Worm (Caenorhabditis elegans) whole organism, early embryonic: ENCODE measurements around the gene B0410.1.
"Not testable (repeated sequence)": the region's sequence is repeated elsewhere in the genome, so short reads cannot be mapped to it uniquely, and the experiment has no call there.

Experiments used
- B0310.2 ChIP-seq: sonication (generic microtip); optimal IDR thresholded peaks from 2 replicates; lab custom pipeline; 2016; ENCODE audit warnings: mild to moderate bottlenecking, missing genetic modification characterization, missing compliant biosample characterization
- F13C5.2 ChIP-seq: sonication (generic microtip); optimal IDR thresholded peaks from 2 replicates; lab custom pipeline; 2017; ENCODE audit warnings: mild to moderate bottlenecking, missing genetic modification characterization, inconsistent platforms, missing compliant biosample characterization
- aly-1 ChIP-seq: sonication (generic microtip); optimal IDR thresholded peaks from 2 replicates; lab custom pipeline; 2016; ENCODE audit warnings: missing genetic modification characterization, missing compliant biosample characterization
- ama-1 ChIP-seq: fragments of 150-350 bp; optimal IDR thresholded peaks from 2 replicates; lab custom pipeline; 2014
- ceh-13 ChIP-seq: fragments of 200-800 bp; sonication (Bioruptor generic); optimal IDR thresholded peaks from 2 replicates; lab custom pipeline; 2018; ENCODE audit warnings: mild to moderate bottlenecking, missing genetic modification characterization, missing compliant biosample characterization
- ceh-36 ChIP-seq: sonication (generic microtip); optimal IDR thresholded peaks from 2 replicates; lab custom pipeline; 2016; ENCODE audit warnings: missing genetic modification characterization, inconsistent platforms, missing compliant biosample characterization
- ets-7 ChIP-seq: sonication (generic microtip); optimal IDR thresholded peaks from 2 replicates; lab custom pipeline; 2016; ENCODE audit warnings: missing genotype, missing genetic modification characterization, missing compliant biosample characterization
- flt-1 ChIP-seq: fragments of 200-800 bp; sonication (Bioruptor generic); IDR thresholded peaks from 2 replicates; pipeline ENCODE4 v1.3.6; 2022; ENCODE audit warnings: missing genetic modification characterization, missing compliant biosample characterization
- hmbx-1 ChIP-seq: sonication (generic microtip); optimal IDR thresholded peaks from 2 replicates; lab custom pipeline; 2016; ENCODE audit warnings: mild to moderate bottlenecking, missing genetic modification characterization, missing compliant biosample characterization
- hmg-4 ChIP-seq: fragments of 200-800 bp; sonication (Bioruptor generic); optimal IDR thresholded peaks from 2 replicates; lab custom pipeline; 2018; ENCODE audit warnings: mild to moderate bottlenecking, missing genetic modification characterization, missing compliant biosample characterization
- hnd-1 ChIP-seq: sonication (generic microtip); optimal IDR thresholded peaks from 2 replicates; lab custom pipeline; 2016; ENCODE audit warnings: missing genetic modification characterization, missing compliant biosample characterization
- pes-1 ChIP-seq: fragments of 200-800 bp; sonication (Bioruptor generic); IDR thresholded peaks from 2 replicates; pipeline ENCODE4 v1.3.6; 2022; ENCODE audit warnings: missing genetic modification reagents, missing genetic modification characterization, missing compliant biosample characterization
- scrt-1 ChIP-seq: fragments of 200-800 bp; sonication (Bioruptor generic); IDR thresholded peaks from 2 replicates; pipeline ENCODE4 v1.3.6; 2022; ENCODE audit warnings: missing genetic modification characterization, missing compliant biosample characterization
- sea-1 ChIP-seq: fragments of 200-800 bp; sonication (Bioruptor generic); conservative IDR thresholded peaks from 2 replicates; pipeline ENCODE4 v1.3.6; 2022; ENCODE audit warnings: missing genetic modification characterization, missing compliant biosample characterization
- tbx-11 ChIP-seq: fragments of 200-800 bp; sonication (Bioruptor generic); IDR thresholded peaks from 2 replicates; pipeline ENCODE4 v1.3.6; 2022; ENCODE audit warnings: missing genetic modification characterization, missing compliant biosample characterization
- tbx-37 ChIP-seq: fragments of 200-800 bp; sonication (Bioruptor generic); conservative IDR thresholded peaks from 2 replicates; pipeline ENCODE4 v1.3.6; 2022; ENCODE audit warnings: missing genetic modification reagents, missing genetic modification characterization, missing compliant biosample characterization
- tra-4 ChIP-seq: sonication (generic microtip); optimal IDR thresholded peaks from 2 replicates; lab custom pipeline; 2017; ENCODE audit warnings: missing genetic modification characterization, missing compliant biosample characterization

The B0410.1 gene

ce11 chrX:2894273-2894672 lies at the start of gene B0410.1:
Gene B0410.1, plus strand, starts transcription at chrX:2894573.
- TF ChIP-seq aly-1 (tag; lab: Kevin White, UChicago); tbx-37 (GFP tag; lab: Robert Waterston, UW); ama-1 (lab: Kevin White, UChicago): not testable (repeated sequence)

DNA sequence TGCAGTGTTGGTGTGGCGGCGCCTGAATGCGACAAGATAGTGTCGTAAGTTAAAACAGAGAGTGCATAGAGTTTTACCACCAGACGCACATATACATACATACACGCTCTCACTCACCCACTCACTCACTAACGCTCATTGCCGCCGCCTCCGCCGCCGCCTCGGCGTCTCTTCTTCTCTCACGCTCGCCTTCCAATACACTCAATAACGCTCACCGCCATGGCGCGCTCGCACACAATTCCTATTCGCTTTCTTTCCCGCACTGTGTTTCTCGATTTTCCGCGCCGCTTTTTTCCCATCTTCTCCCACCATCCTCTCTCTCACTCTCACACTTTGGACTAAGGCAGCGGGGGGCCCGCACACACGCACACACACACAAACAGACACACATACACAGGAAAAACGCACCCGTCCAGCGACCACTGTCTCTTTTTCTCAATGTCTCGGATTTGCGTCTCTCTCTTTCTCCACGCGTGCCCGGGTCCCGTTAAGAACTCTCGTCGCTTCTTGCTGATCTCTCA lies 41.9 kb upstream of the B0410.1 start, which contains the start of gene kin-29:
TSS of gene kin-29 (minus strand) at position 51 of the 521 bp plus-strand sequence.
- no peak for TF ChIP-seq sea-1 (GFP tag; lab: Robert Waterston, UW)
- TF ChIP-seq F13C5.2 (tag; lab: Kevin White, UChicago): peak; percentile 82
- TF ChIP-seq ceh-36 (tag; lab: Kevin White, UChicago): no peak
- peak; percentile 85 for TF ChIP-seq aly-1 (tag; lab: Kevin White, UChicago)
- TF ChIP-seq hnd-1: peak; percentile 12
- TF ChIP-seq tra-4 (tag; lab: Kevin White, UChicago): peak; percentile 50
- TF ChIP-seq scrt-1 (GFP tag; lab: Robert Waterston, UW): peak; percentile 38; the same call in 1 of the 2 replicates
- no peak for TF ChIP-seq tbx-37 (GFP tag; lab: Robert Waterston, UW)
- TF ChIP-seq flt-1: peak; percentile 3; the same call in 1 of the 2 replicates
- TF ChIP-seq hmg-4 (GFP tag; lab: Kevin White, UChicago): peak; percentile 94
- TF ChIP-seq hmbx-1: no peak
- TF ChIP-seq ama-1 (lab: Kevin White, UChicago): no peak

DNA sequence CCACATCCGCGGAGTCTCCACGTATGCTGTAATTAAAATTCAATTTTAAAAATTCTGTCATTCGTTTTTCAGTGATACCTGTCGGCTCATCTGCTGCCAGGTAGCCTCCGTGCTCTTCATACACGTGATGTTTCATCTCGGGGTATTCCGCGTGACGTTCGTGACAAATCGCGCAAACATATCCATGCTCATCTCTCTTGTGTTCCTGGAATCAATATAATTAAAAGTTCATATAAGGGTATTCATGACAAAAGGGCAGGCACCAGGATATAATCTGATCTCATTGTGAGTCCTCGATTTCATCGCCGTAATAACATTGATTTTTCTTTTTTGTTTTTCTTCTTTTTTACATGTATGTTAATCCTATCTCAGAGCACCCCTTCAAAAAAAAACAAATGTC lies 40.4 kb upstream of the B0410.1 start:
- TF ChIP-seq sea-1 (GFP tag; lab: Robert Waterston, UW) (no peak), pes-1 (GFP tag; lab: Robert Waterston, UW) (no peak), ceh-36 (tag; lab: Kevin White, UChicago) (no peak), B0310.2 (tag; lab: Kevin White, UChicago) (no peak), tbx-37 (GFP tag; lab: Robert Waterston, UW) (no peak)

DNA sequence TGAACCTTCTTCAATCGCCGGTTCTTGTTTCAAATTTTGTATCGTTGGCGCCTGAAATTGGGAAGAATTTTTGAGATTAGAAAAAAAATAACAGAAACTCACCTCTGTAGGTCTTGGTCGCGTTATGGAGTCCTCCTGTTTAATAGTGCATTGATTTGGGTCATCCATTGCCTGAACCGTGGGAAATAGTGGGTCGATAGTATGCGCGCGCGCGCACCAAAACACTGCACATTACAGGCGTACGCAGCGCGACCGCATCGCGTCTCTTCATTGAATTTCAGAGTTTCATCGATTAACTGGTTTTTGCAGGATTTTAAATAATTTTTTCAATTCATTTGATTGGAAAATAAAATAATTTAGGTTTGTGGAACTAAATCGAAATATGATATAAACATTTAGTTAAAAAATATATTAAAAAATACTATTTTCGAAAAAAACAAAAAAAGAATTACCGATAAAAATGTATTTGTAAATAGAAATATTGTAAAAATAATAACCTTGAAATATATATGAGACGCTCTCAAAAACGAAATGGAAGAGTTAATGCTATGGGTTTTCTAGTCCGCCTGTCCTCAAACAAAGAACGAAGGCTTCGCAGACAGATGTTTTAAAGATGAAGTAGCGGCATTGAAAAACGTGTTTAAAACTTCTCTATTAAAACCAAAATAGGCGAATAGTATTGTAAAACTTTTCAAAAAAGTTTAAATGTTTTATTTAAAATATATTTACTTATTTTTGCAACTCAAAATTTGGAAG lies 37.1 kb upstream of the B0410.1 start, which contains the start of gene tra-4:
TSS of gene tra-4 (minus strand) at position 534 of the 756 bp plus-strand sequence.
- TF ChIP-seq hmg-4 (GFP tag; lab: Kevin White, UChicago): peak; percentile 9
- TF ChIP-seq ama-1 (lab: Kevin White, UChicago): no peak
- TF ChIP-seq ceh-13 (GFP tag; lab: Kevin White, UChicago): no peak

- TF ChIP-seq B0310.2 (tag; lab: Kevin White, UChicago) (no peak), scrt-1 (GFP tag; lab: Robert Waterston, UW) (no peak)
These were observed 36.0 kb upstream of the B0410.1 start for ce11 chrX:2858380-2858779.

DNA sequence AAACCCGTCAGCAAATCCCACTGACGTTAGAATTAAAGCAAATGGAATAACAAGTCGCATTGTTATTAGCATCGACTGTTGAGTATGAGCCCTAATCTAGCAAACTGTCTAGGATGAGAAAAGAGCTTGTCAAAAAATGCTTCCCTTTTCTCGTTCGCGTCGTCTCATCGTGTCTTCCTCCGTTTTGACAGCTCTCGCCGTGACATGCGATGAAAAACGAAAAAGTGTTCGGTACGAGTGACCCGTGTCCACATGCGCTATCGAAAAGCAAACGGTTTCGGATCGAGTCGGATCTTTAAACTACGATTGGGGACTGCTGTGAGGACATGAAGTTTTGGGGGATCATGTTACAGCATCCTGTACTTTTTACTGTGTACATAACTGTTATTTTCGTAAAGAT lies 32.0 kb upstream of the B0410.1 start, which contains the start of gene comt-1:
TSS of gene comt-1 (minus strand) at position 101 of the 400 bp plus-strand sequence.
- no peak for TF ChIP-seq ceh-13 (GFP tag; lab: Kevin White, UChicago)

DNA sequence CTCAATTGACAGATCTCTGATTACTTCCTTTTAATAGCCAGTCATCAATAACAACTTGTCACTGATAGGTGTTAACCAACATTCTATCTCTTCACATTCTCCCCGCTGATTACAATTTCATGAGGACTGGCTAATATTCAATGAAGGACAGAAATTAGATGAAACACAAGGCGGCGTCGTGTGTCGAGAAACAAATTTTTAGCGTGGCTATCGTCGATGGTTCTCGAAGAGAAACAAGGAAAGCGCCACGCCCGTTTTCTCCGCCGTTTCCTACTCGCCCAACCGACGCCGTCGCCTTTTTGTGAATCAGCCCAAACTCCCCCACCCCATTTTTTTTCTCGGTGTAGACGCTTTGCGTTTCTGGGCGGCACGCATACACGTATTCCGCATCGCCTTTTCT lies 30.4 kb upstream of the B0410.1 start, which contains the start of gene F53B3.6:
TSS of gene F53B3.6 (plus strand) at position 284 of the 400 bp plus-strand sequence.
- no peak for TF ChIP-seq hnd-1
- no peak for TF ChIP-seq ets-7 (tag; lab: Kevin White, UChicago)
- TF ChIP-seq ceh-36 (tag; lab: Kevin White, UChicago): no peak
- no peak for TF ChIP-seq hmbx-1
- TF ChIP-seq ama-1 (lab: Kevin White, UChicago): no peak
- no peak for TF ChIP-seq aly-1 (tag; lab: Kevin White, UChicago)
- TF ChIP-seq hmg-4 (GFP tag; lab: Kevin White, UChicago): no peak
- no peak for TF ChIP-seq pes-1 (GFP tag; lab: Robert Waterston, UW)
- no peak for TF ChIP-seq F13C5.2 (tag; lab: Kevin White, UChicago)
- TF ChIP-seq B0310.2 (tag; lab: Kevin White, UChicago): no peak
- TF ChIP-seq ceh-13 (GFP tag; lab: Kevin White, UChicago): no peak
- no peak for TF ChIP-seq tbx-11 (GFP tag; lab: Robert Waterston, UW)
- TF ChIP-seq tbx-37 (GFP tag; lab: Robert Waterston, UW): no peak
- no peak for TF ChIP-seq scrt-1 (GFP tag; lab: Robert Waterston, UW)

DNA sequence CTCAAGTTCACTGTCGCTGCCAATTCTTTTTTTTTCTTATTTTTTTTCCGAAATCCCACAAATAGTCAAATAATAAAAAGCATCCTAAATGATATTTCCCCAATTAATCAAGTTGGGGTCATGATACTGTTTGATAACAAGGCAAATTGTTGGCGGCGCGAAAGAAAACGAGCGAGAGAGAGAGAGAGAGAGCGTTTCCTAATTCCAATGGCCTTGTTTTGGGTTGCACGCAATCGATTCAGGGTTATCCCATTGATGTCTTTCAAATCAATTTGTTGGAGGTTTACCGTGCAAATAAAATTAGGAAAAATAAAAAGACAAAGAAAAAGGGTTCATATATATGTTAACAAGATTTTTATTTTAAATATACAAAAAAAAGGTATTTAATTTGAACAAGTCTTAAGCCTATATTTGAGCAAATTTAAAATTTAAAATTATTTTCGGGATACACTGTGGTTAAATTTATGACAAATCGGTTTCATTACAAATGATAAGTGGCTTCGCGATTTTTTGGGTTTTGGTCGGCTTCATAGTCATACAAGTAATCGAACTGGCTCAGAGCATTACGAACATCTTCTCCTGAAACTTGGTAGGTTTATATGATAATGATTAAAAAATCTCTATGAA lies 28.7 kb upstream of the B0410.1 start:
- no peak for TF ChIP-seq tra-4 (tag; lab: Kevin White, UChicago)
- TF ChIP-seq ama-1 (lab: Kevin White, UChicago): no peak
- no peak for TF ChIP-seq tbx-11 (GFP tag; lab: Robert Waterston, UW)
- no peak for TF ChIP-seq hmg-4 (GFP tag; lab: Kevin White, UChicago)
- TF ChIP-seq scrt-1 (GFP tag; lab: Robert Waterston, UW): no peak
- no peak for TF ChIP-seq sea-1 (GFP tag; lab: Robert Waterston, UW)
- TF ChIP-seq pes-1 (GFP tag; lab: Robert Waterston, UW): no peak
- no peak for TF ChIP-seq ceh-13 (GFP tag; lab: Kevin White, UChicago)
- TF ChIP-seq B0310.2 (tag; lab: Kevin White, UChicago): no peak
- no peak for TF ChIP-seq F13C5.2 (tag; lab: Kevin White, UChicago)
- no peak for TF ChIP-seq ceh-36 (tag; lab: Kevin White, UChicago)
- TF ChIP-seq flt-1: no peak
- TF ChIP-seq hnd-1: no peak
- no peak for TF ChIP-seq hmbx-1
- no peak for TF ChIP-seq tbx-37 (GFP tag; lab: Robert Waterston, UW)
- no peak for TF ChIP-seq ets-7 (tag; lab: Kevin White, UChicago)
- TF ChIP-seq aly-1 (tag; lab: Kevin White, UChicago): no peak
